Worm (Caenorhabditis elegans) whole organism, L2 larva: ENCODE data around the gene B0001.8.

Source experiments
- crh-2 ChIP-seq: sonication (generic microtip); optimal IDR thresholded peaks from 2 replicates; lab custom pipeline; 2017; ENCODE audit warnings: missing biosample characterization, missing genetic modification characterization
- lin-11 ChIP-seq: fragments of 150-350 bp; sonication (generic microtip); optimal IDR thresholded peaks from 2 replicates; lab custom pipeline; 2014; ENCODE audit warnings: missing biosample characterization, missing genetic modification characterization, inconsistent platforms, mixed read lengths
- nhr-12 ChIP-seq: fragments of 150-350 bp; optimal IDR thresholded peaks from 2 replicates; lab custom pipeline; 2014; ENCODE audit warnings: missing biosample characterization, missing genetic modification characterization
- nhr-237 ChIP-seq: fragments of 150-350 bp; optimal IDR thresholded peaks from 2 replicates; lab custom pipeline; 2014; ENCODE audit warnings: missing biosample characterization, missing genetic modification characterization
- nhr-25 ChIP-seq: fragments of 150-350 bp; sonication (generic microtip); optimal IDR thresholded peaks from 3 replicates; lab custom pipeline; 2014; ENCODE audit warnings: missing biosample characterization, missing genetic modification characterization
- sma-3 ChIP-seq: sonication (generic microtip); optimal IDR thresholded peaks from 2 replicates; lab custom pipeline; 2016; ENCODE audit warnings: missing genetic modification reagents, missing genetic modification characterization, missing compliant biosample characterization
- sma-9 ChIP-seq, 2 experiments: fragments of 150-350 bp in 1 of 2; sonication (generic microtip) in 1 of 2; optimal IDR thresholded peaks; 2 replicates each; lab custom pipeline; 2014 to 2016; ENCODE audit warnings: missing genetic modification characterization in 2 of 2, mild to moderate bottlenecking in 1 of 2, missing biosample characterization in 1 of 2, missing compliant biosample characterization in 1 of 2, missing genetic modification reagents in 1 of 2, moderate library complexity in 1 of 2
- snpc-4 ChIP-seq: fragments of 150-350 bp; optimal IDR thresholded peaks from 2 replicates; lab custom pipeline; 2014; ENCODE audit warnings: missing biosample characterization, missing genetic modification characterization
- ztf-11 ChIP-seq: sonication (generic microtip); optimal IDR thresholded peaks from 2 replicates; lab custom pipeline; 2017; ENCODE audit warnings: missing biosample characterization, missing genetic modification characterization
- ztf-4 ChIP-seq: fragments of 150-350 bp; optimal IDR thresholded peaks from 2 replicates; lab custom pipeline; 2014; ENCODE audit warnings: missing biosample characterization, missing genetic modification characterization

DNA sequence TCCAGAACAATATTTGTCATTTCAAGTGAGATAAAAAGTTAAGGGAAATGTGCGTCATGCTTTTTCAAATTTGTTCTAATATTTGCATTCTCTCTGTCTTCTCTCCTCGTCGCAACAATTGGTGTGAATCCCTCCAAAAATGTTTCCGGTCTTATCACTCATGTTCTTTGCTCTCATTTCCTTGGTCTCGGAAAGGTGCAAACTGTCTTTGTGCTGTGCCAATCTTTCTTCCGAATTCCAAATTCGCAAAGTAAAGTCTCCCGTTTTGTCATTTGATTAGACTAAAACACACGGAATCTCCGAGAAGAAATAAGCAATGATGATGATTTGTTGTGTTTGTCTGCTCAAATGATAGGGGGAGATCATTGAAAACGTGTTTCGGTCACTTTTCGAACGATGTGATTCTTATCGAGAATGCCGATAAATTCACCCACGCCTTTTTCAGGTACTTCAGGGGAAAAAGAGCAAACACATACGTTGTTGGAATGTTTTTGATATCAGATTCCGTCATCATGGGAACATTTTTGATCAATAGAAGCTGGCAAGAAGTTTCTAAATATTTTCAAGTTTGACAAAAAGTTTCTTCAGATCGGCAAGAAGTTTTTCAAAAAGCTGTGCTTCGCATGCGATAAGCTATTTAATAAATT, 24.7 kb upstream of the B0001.8 start:
- no peak for TF ChIP-seq sma-3 (GFP tag; lab: Kevin White, UChicago)
- no peak for TF ChIP-seq nhr-12 (tag; lab: Kevin White, UChicago)
- no peak for TF ChIP-seq ztf-4
- no peak for TF ChIP-seq nhr-25 (tag; lab: Kevin White, UChicago)
- no peak for TF ChIP-seq lin-11 (tag; lab: Kevin White, UChicago)
- TF ChIP-seq crh-2: no peak
- no peak for TF ChIP-seq snpc-4 (tag; lab: Kevin White, UChicago)
- TF ChIP-seq sma-9 (GFP tag; optimal IDR thresholded peaks at IDR 0.05; lab: Kevin White, UChicago): no peak
- no peak for TF ChIP-seq sma-9 (tag; optimal IDR thresholded peaks at IDR 0.05; lab: Kevin White, UChicago)
- no peak for TF ChIP-seq ztf-11 (tag; lab: Kevin White, UChicago)
- TF ChIP-seq nhr-237: no peak
